Worm (Caenorhabditis elegans): ENCODE measurements around the gene mdt-21.
"Not testable (repeated sequence)": the region's sequence is repeated elsewhere in the genome, so short reads cannot be mapped to it uniquely, and the experiment has no call there.

DNA sequence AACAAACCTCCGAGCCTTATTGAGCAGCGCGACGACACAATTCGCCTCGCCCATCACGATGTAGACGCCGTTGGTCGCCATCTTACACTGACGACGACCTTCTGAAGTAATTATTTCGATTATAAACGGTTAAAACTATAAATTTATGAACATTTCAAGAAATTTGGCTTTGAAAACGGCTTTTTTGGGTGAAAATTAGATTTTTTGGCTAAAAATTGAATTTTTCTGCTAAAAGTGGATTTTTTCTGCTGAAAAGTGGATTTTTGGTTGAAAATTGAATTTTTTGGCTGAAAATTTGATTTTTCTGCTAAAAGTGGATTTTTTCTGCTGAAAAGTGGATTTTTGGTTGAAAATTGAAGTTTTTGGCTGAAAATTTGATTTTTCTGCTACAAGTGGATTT is 3.8 kb upstream of the mdt-21 start, which contains the start of gene gbf-1:
- not testable (repeated sequence) for TF ChIP-seq him-1, W03F9.2, dao-5 (tag; optimal IDR thresholded peaks at IDR 0.05)
